Worm (Caenorhabditis elegans): ENCODE measurements around the gene F52B11.2.

DNA sequence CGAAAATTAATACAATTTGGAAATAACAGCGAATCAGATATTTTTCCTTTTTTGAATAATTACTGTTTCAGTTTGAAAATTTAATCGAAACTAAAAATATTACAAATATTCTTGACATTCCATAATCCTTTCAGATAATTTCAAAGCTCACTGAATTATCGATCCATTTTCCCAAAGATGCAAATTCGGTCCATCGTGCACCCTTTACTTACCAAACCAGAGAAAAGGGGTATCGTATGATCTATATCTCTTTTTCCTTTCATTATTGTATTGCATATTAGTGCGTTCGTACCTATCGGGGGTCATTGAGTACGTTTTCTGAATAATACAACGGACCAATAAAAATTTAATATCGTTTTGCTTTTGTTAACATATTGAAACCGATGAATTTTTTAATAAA lies 21.4 kb downstream of the F52B11.2 start:
- TF ChIP-seq ZK185.1 (tag; optimal IDR thresholded peaks at IDR 0.05; ENCODE audit: poor library complexity, severe bottlenecking) (no peak), F37B4.10 (GFP tag; IDR thresholded peaks at IDR 0.05) (no peak), attf-3 (GFP tag; conservative IDR thresholded peaks at IDR 0.05) (no peak), somi-1 (GFP tag; optimal IDR thresholded peaks at IDR 0.05) (no peak), mel-28 (tag; optimal IDR thresholded peaks at IDR 0.05; ENCODE audit: borderline replicate concordance) (no peak), hrde-1 (tag; optimal IDR thresholded peaks at IDR 0.05; ENCODE audit: borderline replicate concordance) (no peak), xnd-1 (tag; optimal IDR thresholded peaks at IDR 0.05) (no peak)

All from whole organism, young adult.